Worm (Caenorhabditis elegans): ENCODE data around the gene srz-64.
"Not testable (repeated sequence)": the region's sequence is repeated elsewhere in the genome, so short reads cannot be mapped to it uniquely, and the experiment has no call there.

srz-64 gene

ce11 chrII:1284985-1285384 lies 8.1 kb downstream of the srz-64 start:
- TF ChIP-seq egl-27 (tag; optimal IDR thresholded peaks at IDR 0.05) = no peak
- TF ChIP-seq aly-2 (tag; optimal IDR thresholded peaks at IDR 0.05) = no peak
- no peak for TF ChIP-seq nhr-71 (tag; optimal IDR thresholded peaks at IDR 0.05)
- no peak for TF ChIP-seq aha-1 (tag; optimal IDR thresholded peaks at IDR 0.05)
- TF ChIP-seq ama-1 (optimal IDR thresholded peaks at IDR 0.05) = no peak
- TF ChIP-seq nhr-11 (tag; optimal IDR thresholded peaks at IDR 0.05) = no peak
- TF ChIP-seq efl-3 (GFP tag; optimal IDR thresholded peaks at IDR 0.05) = no peak
- no peak for TF ChIP-seq fkh-4 (tag; optimal IDR thresholded peaks at IDR 0.05; ENCODE audit: borderline replicate concordance)
- no peak for TF ChIP-seq snpc-4 (tag; optimal IDR thresholded peaks at IDR 0.05)
- TF ChIP-seq unc-86 (tag; optimal IDR thresholded peaks at IDR 0.05) = no peak
- TF ChIP-seq mdl-1 (tag; optimal IDR thresholded peaks at IDR 0.05) = no peak
- TF ChIP-seq ztf-4 (tag; optimal IDR thresholded peaks at IDR 0.05) = no peak
- no peak for TF ChIP-seq C04F5.9 (tag; optimal IDR thresholded peaks at IDR 0.05)
- TF ChIP-seq skn-1 (tag; optimal IDR thresholded peaks at IDR 0.05) = no peak
- TF ChIP-seq hlh-17 (GFP tag; optimal IDR thresholded peaks at IDR 0.05; ENCODE audit: borderline replicate concordance) = no peak
- TF ChIP-seq unc-30 (tag; optimal IDR thresholded peaks at IDR 0.05) = no peak
- no peak for TF ChIP-seq dpl-1 (GFP tag; optimal IDR thresholded peaks at IDR 0.05)

- not testable (repeated sequence) for TF ChIP-seq irx-1, tbx-2, nhr-77 (tag; optimal IDR thresholded peaks at IDR 0.05)
These were observed 14.7 kb downstream of the srz-64 start, which contains the start of gene srz-63 for ce11 chrII:1278350-1278749. TSS of gene srz-63 (plus strand) at chrII:1278650.

DNA sequence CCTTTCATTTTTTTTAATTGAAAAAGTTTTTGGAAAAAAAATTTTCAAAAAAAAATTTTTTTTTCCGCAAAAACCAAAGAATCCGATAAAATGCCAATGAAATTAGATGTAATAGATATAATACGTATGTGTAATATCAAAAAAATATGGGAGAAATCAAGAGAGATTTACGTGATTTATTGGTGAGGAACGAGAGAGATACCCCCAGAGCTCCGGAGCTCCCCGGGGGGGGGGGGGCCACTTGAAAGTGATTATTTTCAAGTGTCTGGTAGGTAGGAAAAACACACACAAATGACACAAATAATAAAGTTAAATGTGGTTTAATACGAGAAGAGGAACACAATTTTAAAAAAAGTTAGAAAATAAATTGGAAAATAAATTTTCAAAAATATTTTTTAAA lies 16.3 kb downstream of the srz-64 start, which contains the start of gene Y57G7A.11:
TSS of gene Y57G7A.11 (minus strand) at position 101 of the 400 bp plus-strand sequence.
- TF ChIP-seq dsc-1 (tag; optimal IDR thresholded peaks at IDR 0.05) (peak; percentile 83), nhr-28 (tag; optimal IDR thresholded peaks at IDR 0.05) (no peak), ceh-63 (GFP tag; optimal IDR thresholded peaks at IDR 0.05) (no peak), fkh-4 (tag; optimal IDR thresholded peaks at IDR 0.05; ENCODE audit: borderline replicate concordance) (peak; percentile 39), elt-3 (tag; optimal IDR thresholded peaks at IDR 0.05) (no peak), lir-3 (tag; optimal IDR thresholded peaks at IDR 0.05; ENCODE audit: poor library complexity) (no peak)

- TF ChIP-seq sptf-1 (tag; optimal IDR thresholded peaks at IDR 0.05) (no peak), ceh-90 (tag; optimal IDR thresholded peaks at IDR 0.05) (no peak), ceh-63 (GFP tag; optimal IDR thresholded peaks at IDR 0.05) (no peak), dsc-1 (tag; optimal IDR thresholded peaks at IDR 0.05) (no peak), ceh-82 (tag; optimal IDR thresholded peaks at IDR 0.05) (no peak), unc-62 (GFP tag; optimal IDR thresholded peaks at IDR 0.05) (no peak)
These were observed 17.6 kb downstream of the srz-64 start, which contains the start of gene Y57G7A.5 for ce11 chrII:1275439-1275838. TSS of gene Y57G7A.5 (minus strand) at chrII:1275539.

DNA sequence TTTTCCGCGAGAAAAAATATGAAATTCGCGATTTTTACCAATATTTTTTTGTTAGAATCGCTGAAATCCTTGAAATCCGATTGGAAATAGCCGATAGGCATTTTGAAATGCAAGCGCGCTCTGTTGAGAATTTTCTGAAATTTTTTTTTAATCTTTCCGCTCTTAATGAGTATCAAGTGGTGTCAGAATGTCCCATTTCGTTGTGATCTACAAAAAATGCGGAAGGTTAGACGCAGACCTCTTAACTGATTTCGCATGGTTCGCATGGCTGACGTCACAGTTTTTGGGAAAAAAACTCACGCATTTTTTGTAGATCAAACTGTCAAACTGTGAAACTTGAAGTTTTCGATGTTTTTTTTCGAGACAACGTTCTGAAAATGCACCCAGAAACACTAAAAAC lies 21.2 kb downstream of the srz-64 start, which contains the start of gene srw-66:
TSS of gene srw-66 (minus strand) at position 101 of the 400 bp plus-strand sequence.
- TF ChIP-seq efl-1 (optimal IDR thresholded peaks at IDR 0.05) = no peak
- TF ChIP-seq efl-1 (GFP tag; optimal IDR thresholded peaks at IDR 0.05 in 1 of 2) = peak in 1 of 2 experiments; percentile 43
- TF ChIP-seq ceh-88 (GFP tag; IDR thresholded peaks at IDR 0.05) = no peak

DNA sequence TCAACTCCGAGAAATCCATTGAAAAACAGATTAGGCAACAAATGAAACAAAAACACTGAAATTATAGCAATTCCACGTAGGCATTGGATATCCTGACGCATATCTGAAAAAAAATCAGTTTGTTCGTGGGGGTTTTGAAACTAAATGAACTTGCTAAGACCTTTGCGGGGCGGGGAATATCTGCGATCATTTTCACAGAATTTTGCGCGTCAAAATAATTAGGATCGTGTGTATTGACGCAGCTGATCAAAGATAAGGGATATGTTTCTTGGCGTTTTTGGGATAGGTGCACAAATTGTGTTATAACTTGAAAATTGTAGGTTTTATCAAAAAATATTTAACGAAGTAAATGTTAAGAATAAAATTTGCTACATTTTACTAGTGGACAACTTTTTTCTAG lies 26.3 kb downstream of the srz-64 start, which contains the start of gene oac-30:
TSS of gene oac-30 (minus strand) at position 101 of the 400 bp plus-strand sequence.
- TF ChIP-seq nhr-76 (tag; optimal IDR thresholded peaks at IDR 0.05) = no peak
- TF ChIP-seq egl-13 (tag; optimal IDR thresholded peaks at IDR 0.05) = no peak
- TF ChIP-seq dpl-1 (GFP tag; optimal IDR thresholded peaks at IDR 0.05) = no peak
- TF ChIP-seq nhr-90 (tag; optimal IDR thresholded peaks at IDR 0.05; ENCODE audit: poor library complexity) = no peak
- TF ChIP-seq fkh-4 (tag; optimal IDR thresholded peaks at IDR 0.05; ENCODE audit: borderline replicate concordance) = no peak
- TF ChIP-seq fkh-10 (GFP tag; optimal IDR thresholded peaks at IDR 0.05) = no peak
- TF ChIP-seq unc-98 (GFP tag; IDR thresholded peaks at IDR 0.05) = no peak
- TF ChIP-seq unc-62 (GFP tag; optimal IDR thresholded peaks at IDR 0.05) = no peak
- no peak for TF ChIP-seq dsc-1 (tag; optimal IDR thresholded peaks at IDR 0.05)
- TF ChIP-seq rnt-1 (tag; optimal IDR thresholded peaks at IDR 0.05) = no peak
- no peak for TF ChIP-seq nhr-28 (tag; optimal IDR thresholded peaks at IDR 0.05)
- no peak for TF ChIP-seq lin-35 (GFP tag; optimal IDR thresholded peaks at IDR 0.05)
- TF ChIP-seq nhr-85 (tag) = no peak
- no peak for TF ChIP-seq hpl-2 (GFP tag; optimal IDR thresholded peaks at IDR 0.05)
- TF ChIP-seq C34B4.2 (tag; optimal IDR thresholded peaks at IDR 0.05) = no peak
- TF ChIP-seq nhr-237 (tag; optimal IDR thresholded peaks at IDR 0.05) = no peak
- TF ChIP-seq mep-1 (tag; optimal IDR thresholded peaks at IDR 0.05) = no peak
